Worm (Caenorhabditis elegans): Measurements from ENCODE around the gene rfth-1.

The rfth-1 gene

DNA sequence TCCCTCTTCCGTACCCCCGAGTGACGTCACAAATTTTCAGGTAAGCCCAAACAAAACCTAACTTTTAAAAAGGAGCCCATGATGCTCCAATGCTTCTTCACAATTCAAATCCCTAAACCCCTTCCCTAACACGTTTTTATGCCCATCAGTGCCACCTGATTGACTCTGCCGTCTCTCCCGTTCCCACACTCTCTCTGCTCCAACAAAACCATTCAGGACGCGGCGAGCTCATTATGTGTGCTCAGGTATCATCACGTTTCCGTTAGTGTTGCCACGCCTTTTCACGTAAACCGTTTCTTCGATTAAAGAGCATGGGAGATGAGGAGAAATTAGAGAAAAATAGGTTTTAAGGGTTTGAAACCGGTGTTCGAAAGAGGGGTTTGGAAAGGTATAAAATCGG is 48.0 kb downstream of the rfth-1 start, which contains the start of gene M01H9.2:
Gene M01H9.2 (minus strand): TSS at position 101 of the 400 bp plus-strand sequence.
- TF ChIP-seq hlh-30 (tag; optimal IDR thresholded peaks at IDR 0.05; ENCODE audit: insufficient read depth) = peak; percentile 38
- TF ChIP-seq mxl-2 (GFP tag; conservative IDR thresholded peaks at IDR 0.05) = no peak
- TF ChIP-seq ztf-11 (tag; optimal IDR thresholded peaks at IDR 0.05) = no peak
- no peak for TF ChIP-seq lsy-2 (tag; optimal IDR thresholded peaks at IDR 0.05)

DNA sequence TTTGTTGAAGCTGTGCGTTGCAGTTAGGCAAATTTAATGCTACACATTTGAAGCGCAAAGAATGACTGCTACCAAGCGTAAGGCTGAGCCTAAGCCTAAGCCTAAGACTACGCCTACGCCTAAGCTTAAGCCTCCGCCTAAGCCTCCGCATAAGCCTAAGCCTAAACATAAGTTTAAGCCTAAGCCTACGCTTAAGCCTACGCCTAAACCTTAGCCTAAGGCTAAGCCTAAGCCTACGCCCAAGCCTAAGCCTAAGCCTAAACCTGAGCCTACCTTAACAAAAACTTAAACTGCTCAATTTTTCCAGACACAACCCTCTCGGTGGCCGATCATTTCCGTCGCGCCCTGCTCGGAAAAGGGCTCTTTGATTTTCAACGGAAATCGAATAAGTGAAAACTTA is 51.8 kb downstream of the rfth-1 start:
- TF ChIP-seq Y48G9A.11 (GFP tag; IDR thresholded peaks at IDR 0.05) (0 out of 2 replicates have a peak, but pooled peaks have one; percentile 4), dmd-9 (GFP tag; IDR thresholded peaks at IDR 0.05) (no peak)
